Fruit fly (Drosophila melanogaster) whole organism, embryonic: ENCODE data around the gene CG31609.

Experiments used
- Atf3 ChIP-seq: fragments of 200-800 bp; sonication (Bioruptor generic); optimal IDR thresholded peaks from 3 replicates; lab custom pipeline; 2016; ENCODE audit warnings: missing biosample characterization, missing genetic modification characterization
- CG10267 ChIP-seq: fragments of 200-800 bp; sonication (Bioruptor generic); optimal IDR thresholded peaks from 2 replicates; lab custom pipeline; 2018; ENCODE audit warnings: missing biosample characterization, mild to moderate bottlenecking, missing genetic modification characterization, moderate library complexity
- CG10543 ChIP-seq: fragments of 200-800 bp; sonication (Bioruptor generic); optimal IDR thresholded peaks from 3 replicates; lab custom pipeline; 2017; ENCODE audit warnings: missing biosample characterization, mild to moderate bottlenecking, missing genetic modification characterization, moderate library complexity
- CG11456 ChIP-seq: fragments of 200-800 bp; sonication (Bioruptor generic); IDR thresholded peaks from 3 replicates; pipeline ENCODE4 v1.3.6; 2022; ENCODE audit warnings: missing biosample characterization, missing genetic modification characterization
- CG11696 ChIP-seq: fragments of 200-800 bp; sonication (Bioruptor generic); IDR thresholded peaks from 2 replicates; pipeline ENCODE4 v1.3.6; 2022; ENCODE audit warnings: missing biosample characterization, missing genetic modification characterization
- CG12071 ChIP-seq: fragments of 200-800 bp; sonication (Bioruptor generic); optimal IDR thresholded peaks from 3 replicates; lab custom pipeline; 2018; ENCODE audit warnings: missing biosample characterization, mild to moderate bottlenecking, missing genetic modification characterization
- CG12299 ChIP-seq: fragments of 200-800 bp; sonication (Bioruptor generic); optimal IDR thresholded peaks from 2 replicates; lab custom pipeline; 2018; ENCODE audit warnings: missing biosample characterization, mild to moderate bottlenecking, missing genetic modification characterization
- CG12744 ChIP-seq: fragments of 200-800 bp; sonication (Bioruptor generic); optimal IDR thresholded peaks from 2 replicates; lab custom pipeline; 2016; ENCODE audit warnings: missing biosample characterization, missing genetic modification characterization
- CG1792 ChIP-seq: fragments of 200-800 bp; sonication (Bioruptor generic); optimal IDR thresholded peaks from 2 replicates; lab custom pipeline; 2016; ENCODE audit warnings: missing biosample characterization, missing genetic modification characterization
- CG1832 ChIP-seq: fragments of 200-800 bp; sonication (Bioruptor generic); optimal IDR thresholded peaks from 2 replicates; lab custom pipeline; 2017; ENCODE audit warnings: missing biosample characterization, mild to moderate bottlenecking, missing genetic modification characterization, inconsistent platforms
- CG18619 ChIP-seq: fragments of 200-800 bp; sonication (Bioruptor generic); optimal IDR thresholded peaks from 3 replicates; lab custom pipeline; 2017; ENCODE audit warnings: missing biosample characterization, mild to moderate bottlenecking, missing genetic modification characterization
- CG31388 ChIP-seq: fragments of 200-800 bp; sonication (Bioruptor generic); optimal IDR thresholded peaks from 2 replicates; lab custom pipeline; 2016; ENCODE audit warnings: missing biosample characterization, missing genetic modification characterization
- CG32532 ChIP-seq: fragments of 200-800 bp; sonication (Bioruptor generic); IDR thresholded peaks from 2 replicates; pipeline ENCODE4 v1.3.6; 2022; ENCODE audit warnings: missing biosample characterization, missing genetic modification characterization
- CG32767 ChIP-seq: fragments of 200-800 bp; sonication (Bioruptor generic); IDR thresholded peaks from 2 replicates; pipeline ENCODE4 v1.3.6; 2022; ENCODE audit warnings: missing biosample characterization, missing genetic modification characterization
- CG34376 ChIP-seq: fragments of 200-800 bp; sonication (Bioruptor generic); optimal IDR thresholded peaks from 2 replicates; lab custom pipeline; 2018; ENCODE audit warnings: missing biosample characterization, mild to moderate bottlenecking, missing genetic modification characterization
- CG3995 ChIP-seq: fragments of 200-800 bp; sonication (Bioruptor generic); optimal IDR thresholded peaks from 3 replicates; lab custom pipeline; 2016; ENCODE audit warnings: missing biosample characterization, missing genetic modification characterization
- CG4404 ChIP-seq: fragments of 200-800 bp; sonication (Bioruptor generic); IDR thresholded peaks from 2 replicates; pipeline ENCODE4 v1.3.6; 2022; ENCODE audit warnings: missing biosample characterization, missing genetic modification characterization
- CG7839 ChIP-seq: fragments of 200-800 bp; sonication (Bioruptor generic); optimal IDR thresholded peaks from 3 replicates; lab custom pipeline; 2018; ENCODE audit warnings: missing biosample characterization, mild to moderate bottlenecking, missing genetic modification characterization, moderate library complexity
- CG8281 ChIP-seq: fragments of 200-800 bp; sonication (Bioruptor generic); optimal IDR thresholded peaks from 2 replicates; lab custom pipeline; 2018; ENCODE audit warnings: missing biosample characterization, mild to moderate bottlenecking, missing genetic modification characterization, moderate library complexity
- CG9215 ChIP-seq: fragments of 200-800 bp; sonication (Bioruptor generic); IDR thresholded peaks from 2 replicates; pipeline ENCODE4 v1.3.6; 2022; ENCODE audit warnings: missing biosample characterization, missing genetic modification characterization
- CHES-1-like ChIP-seq: fragments of 200-800 bp; sonication (Bioruptor generic); optimal IDR thresholded peaks from 2 replicates; lab custom pipeline; 2016; ENCODE audit warnings: missing biosample characterization, missing genetic modification characterization
- Dbx ChIP-seq: fragments of 200-800 bp; sonication (Bioruptor generic); IDR thresholded peaks from 3 replicates; pipeline ENCODE4 v1.3.6; 2022; ENCODE audit warnings: missing biosample characterization, missing genetic modification characterization
- Fer3 ChIP-seq: fragments of 200-800 bp; sonication (Bioruptor generic); optimal IDR thresholded peaks from 2 replicates; lab custom pipeline; 2018; ENCODE audit warnings: missing biosample characterization, mild to moderate bottlenecking, missing genetic modification characterization, moderate library complexity
- Kr ChIP-seq: fragments of 200-800 bp; sonication (Bioruptor generic); optimal IDR thresholded peaks from 2 replicates; lab custom pipeline; 2017; ENCODE audit warnings: missing biosample characterization, mild to moderate bottlenecking, missing genetic modification characterization
- Lhr ChIP-seq: fragments of 200-800 bp; sonication (Bioruptor generic); optimal IDR thresholded peaks from 3 replicates; lab custom pipeline; 2017; ENCODE audit warnings: mild to moderate bottlenecking, missing biosample characterization, missing genetic modification reagents, missing genetic modification characterization
- MESR4 ChIP-seq: fragments of 200-800 bp; sonication (Bioruptor generic); optimal IDR thresholded peaks from 2 replicates; lab custom pipeline; 2018; ENCODE audit warnings: missing biosample characterization, mild to moderate bottlenecking, missing genetic modification characterization, moderate library complexity
- NFAT ChIP-seq: fragments of 200-800 bp; sonication (Bioruptor generic); IDR thresholded peaks from 2 replicates; pipeline ENCODE4 v1.3.6; 2022; ENCODE audit warnings: missing biosample characterization, missing genetic modification characterization
- Nf-YC ChIP-seq: fragments of 200-800 bp; optimal IDR thresholded peaks from 3 replicates; lab custom pipeline; 2019; ENCODE audit warnings: missing biosample characterization, mild to moderate bottlenecking, missing genetic modification characterization, moderate library complexity
- Sox102F ChIP-seq: fragments of 200-800 bp; sonication (Bioruptor generic); optimal IDR thresholded peaks from 2 replicates; lab custom pipeline; 2018; ENCODE audit warnings: missing biosample characterization, mild to moderate bottlenecking, missing genetic modification characterization, moderate library complexity
- Usf ChIP-seq: fragments of 200-800 bp; sonication (Bioruptor generic); optimal IDR thresholded peaks from 2 replicates; lab custom pipeline; 2017; ENCODE audit warnings: missing genotype, missing biosample characterization, missing genetic modification characterization
- bowl ChIP-seq: fragments of 200-800 bp; sonication (Bioruptor generic); IDR thresholded peaks from 2 replicates; pipeline ENCODE4 v1.3.6; 2022; ENCODE audit warnings: missing biosample characterization, missing genetic modification characterization
- cad ChIP-seq: fragments of >200 bp; optimal IDR thresholded peaks from 2 replicates; lab custom pipeline; 2017; ENCODE audit warnings: missing biosample characterization, missing genetic modification characterization
- dati ChIP-seq: fragments of 200-800 bp; sonication (Bioruptor generic); IDR thresholded peaks from 2 replicates; pipeline ENCODE4 v1.3.6; 2022; ENCODE audit warnings: missing biosample characterization, missing genetic modification characterization
- dmrt99B ChIP-seq: fragments of 200-800 bp; sonication (Bioruptor generic); optimal IDR thresholded peaks from 2 replicates; lab custom pipeline; 2018; ENCODE audit warnings: missing biosample characterization, mild to moderate bottlenecking, missing genetic modification characterization, moderate library complexity
- en ChIP-seq: fragments of 200-800 bp; sonication (Bioruptor generic); optimal IDR thresholded peaks from 2 replicates; lab custom pipeline; 2016; ENCODE audit warnings: missing biosample characterization, missing genetic modification characterization
- fd102C ChIP-seq: fragments of 200-800 bp; sonication (Bioruptor generic); optimal IDR thresholded peaks from 2 replicates; lab custom pipeline; 2018; ENCODE audit warnings: missing biosample characterization, mild to moderate bottlenecking, missing genetic modification characterization, moderate library complexity
- gcm2 ChIP-seq: fragments of 200-800 bp; sonication (Bioruptor generic); optimal IDR thresholded peaks from 2 replicates; lab custom pipeline; 2016; ENCODE audit warnings: missing biosample characterization, missing genetic modification characterization
- gfzf ChIP-seq: fragments of 200-800 bp; sonication (Bioruptor generic); optimal IDR thresholded peaks from 2 replicates; lab custom pipeline; 2016; ENCODE audit warnings: missing biosample characterization, mild to moderate bottlenecking, missing genetic modification characterization, moderate library complexity
- gro ChIP-seq: fragments of 200-800 bp; sonication (Bioruptor generic); optimal IDR thresholded peaks from 2 replicates; lab custom pipeline; 2016; ENCODE audit warnings: missing biosample characterization, missing genetic modification characterization
- insv ChIP-seq, 2 experiments: fragments of 200-800 bp; sonication (Bioruptor generic); optimal IDR thresholded peaks; 3 replicates each; lab custom pipeline; 2016 to 2018; ENCODE audit warnings: missing biosample characterization in 2 of 2, missing genetic modification characterization in 2 of 2
- lbe ChIP-seq: fragments of 200-800 bp; sonication (Bioruptor generic); optimal IDR thresholded peaks from 2 replicates; lab custom pipeline; 2016; ENCODE audit warnings: missing biosample characterization, mild to moderate bottlenecking, missing genetic modification characterization
- lov ChIP-seq, 2 experiments: fragments of 200-800 bp in 1 of 2; fragments of >200 bp in 1 of 2; sonication (Bioruptor generic) in 1 of 2; IDR thresholded peaks in 1 of 2; optimal IDR thresholded peaks in 1 of 2; 2 replicates in 1 of 2; 3 replicates in 1 of 2; pipeline versions ENCODE4 v1.3.6 to Lab custom; 2017 to 2022; ENCODE audit warnings: missing biosample characterization in 1 of 2, missing genetic modification characterization in 1 of 2
- mirr ChIP-seq: fragments of 200-800 bp; sonication (Bioruptor generic); optimal IDR thresholded peaks from 3 replicates; lab custom pipeline; 2018; ENCODE audit warnings: missing biosample characterization, mild to moderate bottlenecking, missing genetic modification characterization
- nerfin-2 ChIP-seq: fragments of 200-800 bp; sonication (Bioruptor generic); IDR thresholded peaks from 2 replicates; pipeline ENCODE4 v1.3.6; 2022; ENCODE audit warnings: missing biosample characterization, missing genetic modification characterization; ENCODE audit not compliant: partially characterized antibody
- otp ChIP-seq: fragments of 200-800 bp; sonication (Bioruptor generic); IDR thresholded peaks from 3 replicates; pipeline ENCODE4, ENCODE4 v1.3.6; 2022; ENCODE audit warnings: missing biosample characterization, missing genetic modification characterization
- repo ChIP-seq: fragments of 200-800 bp; sonication (Bioruptor generic); optimal IDR thresholded peaks from 2 replicates; lab custom pipeline; 2016; ENCODE audit warnings: missing biosample characterization, missing genetic modification characterization
- shn ChIP-seq: fragments of 200-800 bp; sonication (Bioruptor generic); optimal IDR thresholded peaks from 3 replicates; lab custom pipeline; 2016; ENCODE audit warnings: missing biosample characterization, missing genetic modification characterization
- sisA ChIP-seq: fragments of 200-800 bp; sonication (Bioruptor generic); IDR thresholded peaks from 2 replicates; pipeline ENCODE4 v1.3.6; 2022; ENCODE audit warnings: missing biosample characterization, missing genetic modification characterization
- tgo ChIP-seq: fragments of 200-800 bp; sonication (Bioruptor generic); IDR thresholded peaks from 3 replicates; pipeline ENCODE4 v1.3.6; 2022; ENCODE audit warnings: missing biosample characterization, missing genetic modification characterization
- wek ChIP-seq: fragments of 200-800 bp; sonication (Bioruptor generic); optimal IDR thresholded peaks from 3 replicates; lab custom pipeline; 2018; ENCODE audit warnings: missing biosample characterization, mild to moderate bottlenecking, missing genetic modification characterization, moderate library complexity

CG31609 gene

dm6 chr2L:9125418-9125928 lies 28.1 kb downstream of the CG31609 start, which contains the start of gene CG32982 (continued):
- TF ChIP-seq CG1832 (GFP tag; lab: Kevin White, UChicago) (no peak), CG12744 (GFP tag; lab: Kevin White, UChicago) (peak; percentile 67), CG11456 (GFP tag; lab: Robert Waterston, UW) (peak; percentile 89), Fer3 (tag; lab: Kevin White, UChicago) (peak; percentile 87), CG10543 (GFP tag; lab: Kevin White, UChicago) (peak; percentile 93), Nf-YC (tag; lab: Kevin White, UChicago) (peak; percentile 84), nerfin-2 (peak; percentile 32; the same call in 1 of the 2 replicates), CG11696 (GFP tag; lab: Robert Waterston, UW) (peak; percentile 55; the same call in 1 of the 2 replicates), en (GFP tag; lab: Kevin White, UChicago) (peak; percentile 86), CG10267 (tag; lab: Kevin White, UChicago) (peak; percentile 88), dati (GFP tag; lab: Robert Waterston, UW) (peak; percentile 72), gro (GFP tag; lab: Kevin White, UChicago) (peak; percentile 71), CG1792 (GFP tag; lab: Kevin White, UChicago) (peak; percentile 76), Atf3 (GFP tag; lab: Kevin White, UChicago) (peak; percentile 32), fd102C (GFP tag; lab: Kevin White, UChicago) (peak; percentile 16), CG12299 (tag; lab: Kevin White, UChicago) (peak; percentile 14), CG7839 (peak; percentile 95), shn (GFP tag; lab: Kevin White, UChicago) (peak; percentile 94), Lhr (peak; percentile 64), lov (optimal IDR thresholded peaks at IDR 0.05; lab: Kevin White, UChicago) (no peak), lov (GFP tag; IDR thresholded peaks at IDR 0.05; lab: Robert Waterston, UW) (0 out of 3 replicates have a peak, but pooled peaks have one; percentile 37), MESR4 (GFP tag; lab: Kevin White, UChicago) (no peak), dmrt99B (peak; percentile 95), gcm2 (no peak), CHES-1-like (GFP tag; lab: Kevin White, UChicago) (peak; percentile 88), mirr (GFP tag; lab: Kevin White, UChicago) (peak; percentile 77), sisA (GFP tag; lab: Robert Waterston, UW) (no peak; the same call in 1 of the 2 replicates), Kr (no peak), cad (GFP tag; lab: Kevin White, UChicago) (no peak), CG4404 (GFP tag; lab: Robert Waterston, UW) (no peak; the same call in none of the 2 replicates), CG31388 (GFP tag; lab: Kevin White, UChicago) (peak; percentile 68), wek (GFP tag; lab: Kevin White, UChicago) (peak; percentile 43), CG3995 (GFP tag; lab: Kevin White, UChicago) (peak; percentile 53), CG32767 (GFP tag; lab: Robert Waterston, UW) (peak; percentile 77), CG32532 (GFP tag; lab: Robert Waterston, UW) (peak; percentile 93), repo (peak; percentile 90), insv (GFP tag; optimal IDR thresholded peaks at IDR 0.05; lab: Kevin White, UChicago) (peak; percentile 28 to 61), CG34376 (GFP tag; lab: Kevin White, UChicago) (peak; percentile 94), Usf (GFP tag; lab: Kevin White, UChicago) (peak; percentile 90), lbe (GFP tag; lab: Kevin White, UChicago) (peak; percentile 37), Dbx (GFP tag; lab: Robert Waterston, UW) (peak; percentile 93), CG8281 (peak; percentile 77), NFAT (GFP tag; lab: Robert Waterston, UW) (peak; percentile 84), CG9215 (GFP tag; lab: Robert Waterston, UW) (peak; percentile 91), tgo (GFP tag; lab: Robert Waterston, UW) (peak; percentile 90), otp (GFP tag; lab: Robert Waterston, UW) (peak; percentile 80; the same call in 2 of the 3 replicates), CG18619 (GFP tag; lab: Kevin White, UChicago) (peak; percentile 86), bowl (GFP tag; lab: Robert Waterston, UW) (no peak; the same call in 1 of the 2 replicates), Sox102F (peak; percentile 89), gfzf (GFP tag; lab: Kevin White, UChicago) (no peak), CG12071 (GFP tag; lab: Kevin White, UChicago) (peak; percentile 74)
